Fruit fly (Drosophila melanogaster): Measurements from ENCODE around the gene kst.

Gene kst

dm6 chr3L:3350572-3351343 lies 14.1 kb downstream of the kst start (continued):
- TF ChIP-seq CG2129 (GFP tag; IDR thresholded peaks at IDR 0.05; ENCODE audit: partially characterized antibody) (no peak), row (GFP tag; IDR thresholded peaks at IDR 0.05) (peak; percentile 51), nerfin-1 (tag; optimal IDR thresholded peaks at IDR 0.05) (no peak), br (optimal IDR thresholded peaks at IDR 0.05) (no peak), Atf-2 (GFP tag; optimal IDR thresholded peaks at IDR 0.05) (no peak), CG17328 (GFP tag; IDR thresholded peaks at IDR 0.05) (no peak), kay (GFP tag; optimal IDR thresholded peaks at IDR 0.05) (no peak), CoRest (tag; optimal IDR thresholded peaks at IDR 0.05) (peak; percentile 12), shn (GFP tag; optimal IDR thresholded peaks at IDR 0.05) (peak; percentile 21), Deaf1 (tag; optimal IDR thresholded peaks at IDR 0.05) (no peak), kni (GFP tag; optimal IDR thresholded peaks at IDR 0.05) (no peak), CG1602 (GFP tag; optimal IDR thresholded peaks at IDR 0.05) (no peak), CG14710 (tag; optimal IDR thresholded peaks at IDR 0.05) (no peak), bowl (GFP tag; IDR thresholded peaks at IDR 0.05) (no peak), exex (tag; optimal IDR thresholded peaks at IDR 0.05) (peak; percentile 91), CG32772 (GFP tag; IDR thresholded peaks at IDR 0.05) (no peak), HHEX (GFP tag; optimal IDR thresholded peaks at IDR 0.05) (peak; percentile 31), CG2678 (tag; optimal IDR thresholded peaks at IDR 0.05) (peak; percentile 50), CG12744 (GFP tag; optimal IDR thresholded peaks at IDR 0.05) (no peak), sima (GFP tag; optimal IDR thresholded peaks at IDR 0.05) (no peak), lbe (GFP tag; optimal IDR thresholded peaks at IDR 0.05) (no peak), ERR (GFP tag; optimal IDR thresholded peaks at IDR 0.05) (no peak)

DNA sequence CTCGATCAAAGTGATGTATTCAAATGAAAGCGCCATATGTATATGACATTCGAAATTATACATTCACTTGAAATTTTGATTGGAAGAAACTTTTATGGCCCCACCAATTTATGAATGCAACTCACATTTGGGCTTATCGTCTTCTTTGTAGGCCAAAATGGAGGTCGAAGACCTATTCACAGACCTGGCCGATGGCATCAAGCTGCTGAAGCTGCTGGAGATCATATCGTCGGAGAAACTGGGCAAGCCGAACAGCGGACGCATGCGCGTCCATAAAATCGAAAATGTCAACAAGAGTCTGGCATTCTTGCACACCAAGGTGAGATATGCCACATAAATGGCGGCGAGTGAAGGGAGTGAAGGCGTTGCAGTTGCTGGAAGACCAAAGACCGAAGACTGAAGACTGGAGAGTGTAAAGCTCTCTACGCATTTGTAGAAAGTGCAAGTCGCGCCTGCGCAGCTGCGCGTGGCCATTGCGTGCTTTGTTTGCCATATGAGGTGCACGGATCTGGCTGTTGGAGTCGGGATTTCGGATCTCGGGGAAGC lies 15.2 kb downstream of the kst start:
- TF ChIP-seq CG3281 (GFP tag; optimal IDR thresholded peaks at IDR 0.05) (no peak), h (optimal IDR thresholded peaks at IDR 0.05) (no peak), Bteb2 (GFP tag; optimal IDR thresholded peaks at IDR 0.05) (no peak), Usf (GFP tag; optimal IDR thresholded peaks at IDR 0.05) (no peak), kni (GFP tag; optimal IDR thresholded peaks at IDR 0.05) (peak; percentile 72), Eip74EF (GFP tag; optimal IDR thresholded peaks at IDR 0.05) (no peak), ATbp (GFP tag; optimal IDR thresholded peaks at IDR 0.05) (no peak), salm (tag; optimal IDR thresholded peaks at IDR 0.05) (peak; percentile 8), CG8765 (GFP tag; IDR thresholded peaks at IDR 0.05) (no peak), Spps (tag; optimal IDR thresholded peaks at IDR 0.05) (no peak), hbn (GFP tag; IDR thresholded peaks at IDR 0.05; ENCODE audit: partially characterized antibody) (no peak), grn (GFP tag; optimal IDR thresholded peaks at IDR 0.05) (peak; percentile 67), oc (tag; optimal IDR thresholded peaks at IDR 0.05) (peak; percentile 50), dan (GFP tag; IDR thresholded peaks at IDR 0.05) (no peak), Blimp-1 (GFP tag; optimal IDR thresholded peaks at IDR 0.05) (peak; percentile 83), abd-A (tag; optimal IDR thresholded peaks at IDR 0.05) (peak; percentile 48), Max (GFP tag; optimal IDR thresholded peaks at IDR 0.05) (no peak), Med (GFP tag) (peak; percentile 66), vvl (GFP tag; IDR thresholded peaks at IDR 0.05) (0 out of 2 replicates have a peak, but pooled peaks have one; percentile 24), sr (GFP tag; IDR thresholded peaks at IDR 0.05) (no peak), ro (GFP tag; IDR thresholded peaks at IDR 0.05) (no peak), bcd (GFP tag; optimal IDR thresholded peaks at IDR 0.05) (no peak), sob (GFP tag; IDR thresholded peaks at IDR 0.05) (no peak), CG33213 (GFP tag; optimal IDR thresholded peaks at IDR 0.05) (no peak), Sox100B (GFP tag; optimal IDR thresholded peaks at IDR 0.05) (no peak), bbx (GFP tag; IDR thresholded peaks at IDR 0.05; ENCODE audit: partially characterized antibody) (0 out of 2 replicates have a peak, but pooled peaks have one; percentile 47), CG1024 (GFP tag; IDR thresholded peaks at IDR 0.05) (no peak), D (optimal IDR thresholded peaks at IDR 0.05) (no peak), D (GFP tag; optimal IDR thresholded peaks at IDR 0.05) (no peak)
